Worm (Caenorhabditis elegans): ENCODE data around the gene ZK1240.11.

DNA sequence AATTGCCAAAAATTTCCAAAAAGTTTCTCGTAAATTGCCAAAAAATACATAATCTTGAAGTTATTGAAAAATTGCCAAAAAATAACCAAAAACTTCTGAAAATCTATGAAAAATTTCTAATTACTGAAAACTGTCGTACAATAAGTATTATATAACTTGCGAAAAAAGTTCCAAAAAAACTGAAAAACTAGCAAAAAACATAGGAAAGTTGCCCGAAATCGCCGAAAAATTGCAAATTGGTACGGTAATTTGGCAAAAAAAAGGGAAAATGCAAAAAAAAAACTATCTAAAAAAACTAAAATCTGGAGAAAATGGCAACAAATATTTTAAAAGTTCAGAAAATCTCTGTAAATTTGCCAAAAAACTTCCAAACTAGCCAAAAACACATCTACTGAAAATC, 16.5 kb downstream of the ZK1240.11 start, which contains the start of gene enri-1:
- TF ChIP-seq W03F9.2 (tag; optimal IDR thresholded peaks at IDR 0.05) (no peak), dao-5 (tag; optimal IDR thresholded peaks at IDR 0.05) (no peak)

Data from whole organism, L4/young adult.